Fruit fly (Drosophila melanogaster): ENCODE data around the gene fw.

dm6 chrX:12012149-12013097 lies 8.7 kb upstream of the fw start, which contains the start of the genes CG1492 and regucalcin:
- TF ChIP-seq CG8478 (optimal IDR thresholded peaks at IDR 0.05), result no peak
- TF ChIP-seq psq (optimal IDR thresholded peaks at IDR 0.05), result no peak
